Fruit fly (Drosophila melanogaster) whole organism, prepupa: ENCODE data around the gene CG1271.

Experiments used
- CG11294 ChIP-seq: fragments of 200-800 bp; sonication (Bioruptor generic); IDR thresholded peaks from 2 replicates; pipeline ENCODE4 v1.3.6; 2022; ENCODE audit warnings: missing biosample characterization, missing genetic modification characterization
- CG16779 ChIP-seq: fragments of 200-800 bp; sonication (Bioruptor generic); optimal IDR thresholded peaks from 3 replicates; lab custom pipeline; 2017; ENCODE audit warnings: missing biosample characterization, mild to moderate bottlenecking, missing genetic modification characterization
- CG6808 ChIP-seq: fragments of 200-800 bp; sonication (Bioruptor generic); optimal IDR thresholded peaks from 3 replicates; lab custom pipeline; 2017; ENCODE audit warnings: missing biosample characterization, missing genetic modification characterization, mild to moderate bottlenecking, moderate library complexity, missing genetic modification reagents
- Smox ChIP-seq: fragments of 200-800 bp; sonication (Bioruptor generic); optimal IDR thresholded peaks from 3 replicates; lab custom pipeline; 2016; ENCODE audit warnings: missing biosample characterization, missing genetic modification characterization
- Sox14 ChIP-seq: fragments of 200-800 bp; sonication (Bioruptor generic); optimal IDR thresholded peaks from 3 replicates; lab custom pipeline; 2016; ENCODE audit warnings: missing biosample characterization, missing genetic modification characterization
- net ChIP-seq: fragments of 200-800 bp; sonication (Bioruptor generic); optimal IDR thresholded peaks from 3 replicates; lab custom pipeline; 2016; ENCODE audit warnings: missing biosample characterization, missing genetic modification characterization

DNA sequence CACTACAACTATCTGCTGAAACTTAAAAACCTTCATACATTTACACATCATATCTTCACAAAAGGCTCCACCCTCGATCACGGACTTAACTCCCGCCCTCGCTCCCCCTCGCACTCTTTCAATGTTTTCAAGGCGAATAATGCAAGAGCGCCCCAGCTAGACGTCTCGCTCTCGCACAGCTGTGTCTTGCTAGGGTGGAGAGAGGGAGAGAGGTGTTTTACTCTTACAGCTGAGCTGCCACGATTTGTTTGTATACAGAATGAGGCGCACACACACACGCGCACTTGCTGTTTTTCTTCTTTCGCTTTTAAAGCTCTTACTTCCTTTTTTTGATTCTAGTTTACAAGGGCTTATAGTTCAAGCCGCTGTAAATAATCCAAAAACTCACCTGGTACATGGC, 17.5 kb downstream of the CG1271 start:
- TF ChIP-seq CG16779 (tag; lab: Kevin White, UChicago) (no peak), CG11294 (GFP tag; lab: Robert Waterston, UW) (no peak), net (GFP tag; lab: Kevin White, UChicago) (no peak), Sox14 (GFP tag; lab: Kevin White, UChicago) (peak; percentile 15), CG6808 (GFP tag; lab: Kevin White, UChicago) (no peak), Smox (no peak)
